Worm (Caenorhabditis elegans) whole organism, early embryonic: ENCODE data around the gene str-207.

Experiments
- ama-1 ChIP-seq: fragments of 150-350 bp; optimal IDR thresholded peaks from 2 replicates; lab custom pipeline; 2014
- ets-7 ChIP-seq: sonication (generic microtip); optimal IDR thresholded peaks from 2 replicates; lab custom pipeline; 2016; ENCODE audit warnings: missing genotype, missing genetic modification characterization, missing compliant biosample characterization
- flt-1 ChIP-seq: fragments of 200-800 bp; sonication (Bioruptor generic); IDR thresholded peaks from 2 replicates; pipeline ENCODE4 v1.3.6; 2022; ENCODE audit warnings: missing genetic modification characterization, missing compliant biosample characterization
- hmbx-1 ChIP-seq: sonication (generic microtip); optimal IDR thresholded peaks from 2 replicates; lab custom pipeline; 2016; ENCODE audit warnings: mild to moderate bottlenecking, missing genetic modification characterization, missing compliant biosample characterization
- hnd-1 ChIP-seq: sonication (generic microtip); optimal IDR thresholded peaks from 2 replicates; lab custom pipeline; 2016; ENCODE audit warnings: missing genetic modification characterization, missing compliant biosample characterization
- tra-4 ChIP-seq: sonication (generic microtip); optimal IDR thresholded peaks from 2 replicates; lab custom pipeline; 2017; ENCODE audit warnings: missing genetic modification characterization, missing compliant biosample characterization

- TF ChIP-seq flt-1 = no peak
- no peak for TF ChIP-seq ets-7 (tag; lab: Kevin White, UChicago)
- no peak for TF ChIP-seq hnd-1 (tag; lab: Kevin White, UChicago)
- TF ChIP-seq hmbx-1 = no peak
- TF ChIP-seq tra-4 (tag; lab: Kevin White, UChicago) = no peak
- no peak for TF ChIP-seq ama-1 (lab: Kevin White, UChicago)
These were observed 21.4 kb downstream of the str-207 start, which contains the start of gene srsx-9 for ce11 chrV:4972943-4973342.
